Worm (Caenorhabditis elegans): ENCODE results near the gene B0303.4.

- no peak for TF ChIP-seq snpc-4 (tag; optimal IDR thresholded peaks at IDR 0.05)
- no peak for TF ChIP-seq hlh-1 (tag; optimal IDR thresholded peaks at IDR 0.05)
- TF ChIP-seq cnd-1 (tag; optimal IDR thresholded peaks at IDR 0.05): no peak
- TF ChIP-seq pha-4 (tag; optimal IDR thresholded peaks at IDR 0.05): no peak
- TF ChIP-seq mep-1 (tag; optimal IDR thresholded peaks at IDR 0.05): no peak
- no peak for TF ChIP-seq ceh-83 (GFP tag; optimal IDR thresholded peaks at IDR 0.05)
- TF ChIP-seq mab-5 (tag; optimal IDR thresholded peaks at IDR 0.05): no peak
- no peak for TF ChIP-seq blmp-1 (tag; optimal IDR thresholded peaks at IDR 0.05)
- TF ChIP-seq lin-13 (tag; optimal IDR thresholded peaks at IDR 0.05): no peak
- no peak for TF ChIP-seq ztf-11 (tag; optimal IDR thresholded peaks at IDR 0.05)
- TF ChIP-seq elt-3 (tag; optimal IDR thresholded peaks at IDR 0.05): no peak
- no peak for TF ChIP-seq nhr-76 (tag; optimal IDR thresholded peaks at IDR 0.05)
- TF ChIP-seq nhr-12 (tag; optimal IDR thresholded peaks at IDR 0.05): no peak
Observed at ce11 chrIII:8742584-8742983, 52.9 kb downstream of the B0303.4 start.

Data from whole organism, mixed stage, embryonic.